Comparison of ENCODE assay signal across 1 fruit fly cellular context in genomic region chr2L:19489997-19490461, dm6.
A peak's percentile ranks its signal among the peaks of the same experiment; 100 is the strongest.
TF ChIP-seq lines count a peak whose summit lies in the region.

CG10194 (minus strand) TSS chr2L:19490104.
CG18094 (plus strand) TSS chr2L:19490262.

TF ChIP-seq in whole organism, embryonic, 481 proteins besides CTCF, POLR2A, EP300 and RAD21 (continued from another document and continues in another):
- no peak for TF ChIP-seq cwo (GFP tag; optimal IDR thresholded peaks at IDR 0.05; lab: Kevin White, UChicago)
- 0 out of 3 replicates have a peak, but pooled peaks have one; percentile 32 for TF ChIP-seq CG11695 (GFP tag; IDR thresholded peaks at IDR 0.05; lab: Robert Waterston, UW)
- peak; percentile 8 for TF ChIP-seq CG7745 (tag; optimal IDR thresholded peaks at IDR 0.05; lab: Kevin White, UChicago)
- peak; percentile 12; the same call in 1 of the 2 replicates for TF ChIP-seq Ada2b (GFP tag; IDR thresholded peaks at IDR 0.05; lab: Robert Waterston, UW)
- 0 out of 2 replicates have a peak, but pooled peaks have one; percentile 26 for TF ChIP-seq tna (GFP tag; IDR thresholded peaks at IDR 0.05; lab: Robert Waterston, UW; ENCODE audit: partially characterized antibody)
- peak; percentile 92 for TF ChIP-seq scrt (GFP tag; optimal IDR thresholded peaks at IDR 0.05; lab: Kevin White, UChicago)
- no peak for TF ChIP-seq lab (GFP tag; optimal IDR thresholded peaks at IDR 0.05; lab: Kevin White, UChicago)
- peak; percentile 53 for TF ChIP-seq CG30403 (GFP tag; optimal IDR thresholded peaks at IDR 0.05; lab: Kevin White, UChicago)
- TF ChIP-seq CG2202 (tag; optimal IDR thresholded peaks at IDR 0.05; lab: Kevin White, UChicago), result peak; percentile 3
- TF ChIP-seq Side (GFP tag; optimal IDR thresholded peaks at IDR 0.05; lab: Kevin White, UChicago), result no peak
- no peak for TF ChIP-seq CG8765 (GFP tag; IDR thresholded peaks at IDR 0.05; lab: Robert Waterston, UW)
- no peak for TF ChIP-seq HLH54F (GFP tag; optimal IDR thresholded peaks at IDR 0.05; lab: Kevin White, UChicago)
- TF ChIP-seq Bteb2 (GFP tag; optimal IDR thresholded peaks at IDR 0.05; lab: Kevin White, UChicago), result peak; percentile 17
- no peak for TF ChIP-seq CG4360 (GFP tag; IDR thresholded peaks at IDR 0.05; lab: Robert Waterston, UW)
- TF ChIP-seq CG1602 (GFP tag; optimal IDR thresholded peaks at IDR 0.05; lab: Kevin White, UChicago), result peak; percentile 39
- TF ChIP-seq HLH4C (GFP tag; IDR thresholded peaks at IDR 0.05; lab: Robert Waterston, UW; ENCODE audit: partially characterized antibody), result peak; percentile 66
- no peak for TF ChIP-seq CG8281 (tag; optimal IDR thresholded peaks at IDR 0.05; lab: Kevin White, UChicago)
- TF ChIP-seq CG32532 (GFP tag; IDR thresholded peaks at IDR 0.05; lab: Robert Waterston, UW), result peak; percentile 74; the same call in 1 of the 2 replicates
- 0 out of 2 replicates have a peak, but pooled peaks have one; percentile 23 for TF ChIP-seq al (GFP tag; IDR thresholded peaks at IDR 0.05; lab: Robert Waterston, UW)
- peak; percentile 14 for TF ChIP-seq CG16815 (GFP tag; optimal IDR thresholded peaks at IDR 0.05; lab: Kevin White, UChicago)
- TF ChIP-seq CG12391 (tag; optimal IDR thresholded peaks at IDR 0.05; lab: Kevin White, UChicago), result peak; percentile 66
- peak; percentile 10 for TF ChIP-seq chn (GFP tag; optimal IDR thresholded peaks at IDR 0.05; lab: Kevin White, UChicago)
- peak; percentile 32 for TF ChIP-seq CG10979 (tag; optimal IDR thresholded peaks at IDR 0.05; lab: Kevin White, UChicago)
- peak; percentile 82 for TF ChIP-seq bbx (GFP tag; IDR thresholded peaks at IDR 0.05; lab: Robert Waterston, UW; ENCODE audit: partially characterized antibody)
- no peak for TF ChIP-seq zf30C (GFP tag; optimal IDR thresholded peaks at IDR 0.05; lab: Kevin White, UChicago)
- TF ChIP-seq CG2120 (GFP tag; optimal IDR thresholded peaks at IDR 0.05; lab: Kevin White, UChicago), result peak; percentile 65
- no peak for TF ChIP-seq CG12769 (tag; optimal IDR thresholded peaks at IDR 0.05; lab: Kevin White, UChicago)
- no peak for TF ChIP-seq C15 (GFP tag; IDR thresholded peaks at IDR 0.05; lab: Robert Waterston, UW)
- TF ChIP-seq Optix (GFP tag; IDR thresholded peaks at IDR 0.05; lab: Robert Waterston, UW), result no peak
- peak; percentile 41 for TF ChIP-seq D19A (tag; optimal IDR thresholded peaks at IDR 0.05; lab: Kevin White, UChicago)
- TF ChIP-seq yki (optimal IDR thresholded peaks at IDR 0.05; lab: Kevin White, UChicago), result no peak
- TF ChIP-seq Asciz (GFP tag; optimal IDR thresholded peaks at IDR 0.05; lab: Kevin White, UChicago), result peak; percentile 32
- TF ChIP-seq CG18599 (GFP tag; optimal IDR thresholded peaks at IDR 0.05; lab: Kevin White, UChicago), result no peak
- TF ChIP-seq CG12659 (GFP tag; optimal IDR thresholded peaks at IDR 0.05; lab: Kevin White, UChicago), result peak; percentile 35
- TF ChIP-seq CG12155 (GFP tag; optimal IDR thresholded peaks at IDR 0.05; lab: Kevin White, UChicago), result peak; percentile 57
- no peak for TF ChIP-seq gce (GFP tag; IDR thresholded peaks at IDR 0.05; lab: Robert Waterston, UW)
- TF ChIP-seq HmgZ (tag; optimal IDR thresholded peaks at IDR 0.05; lab: Kevin White, UChicago), result peak; percentile 43
- TF ChIP-seq NfI (GFP tag; optimal IDR thresholded peaks at IDR 0.05; lab: Kevin White, UChicago), result peak; percentile 33
- peak; percentile 22 for TF ChIP-seq CG13296 (GFP tag; optimal IDR thresholded peaks at IDR 0.05; lab: Kevin White, UChicago)
- peak; percentile 47 for TF ChIP-seq nmo (GFP tag; optimal IDR thresholded peaks at IDR 0.05; lab: Kevin White, UChicago)
- no peak for TF ChIP-seq nau (GFP tag; optimal IDR thresholded peaks at IDR 0.05; lab: Kevin White, UChicago)
- no peak for TF ChIP-seq chm (GFP tag; IDR thresholded peaks at IDR 0.05; lab: Robert Waterston, UW)
- no peak for TF ChIP-seq Mrtf (GFP tag; IDR thresholded peaks at IDR 0.05; lab: Robert Waterston, UW)
- peak; percentile 40 for TF ChIP-seq CG17385 (GFP tag; optimal IDR thresholded peaks at IDR 0.05; lab: Kevin White, UChicago)
- no peak for TF ChIP-seq Atf3 (GFP tag; optimal IDR thresholded peaks at IDR 0.05; lab: Kevin White, UChicago)
- TF ChIP-seq amos (GFP tag; IDR thresholded peaks at IDR 0.05; lab: Robert Waterston, UW; ENCODE audit: partially characterized antibody), result peak; percentile 69; the same call in 1 of the 2 replicates
- no peak for TF ChIP-seq CG8290 (GFP tag; optimal IDR thresholded peaks at IDR 0.05; lab: Kevin White, UChicago)
- TF ChIP-seq CG8290 (tag; optimal IDR thresholded peaks at IDR 0.05; lab: Kevin White, UChicago), result no peak
- TF ChIP-seq run (tag; optimal IDR thresholded peaks at IDR 0.05; lab: Kevin White, UChicago), result no peak
- TF ChIP-seq Atf6 (GFP tag; IDR thresholded peaks at IDR 0.05; lab: Robert Waterston, UW), result 0 out of 2 replicates have a peak, but pooled peaks have one; percentile 33
- peak; percentile 29 for TF ChIP-seq CG10209 (GFP tag; optimal IDR thresholded peaks at IDR 0.05; lab: Kevin White, UChicago)
- no peak for TF ChIP-seq Poxn (GFP tag; IDR thresholded peaks at IDR 0.05; lab: Robert Waterston, UW)
- 0 out of 3 replicates have a peak, but pooled peaks have one; percentile 13 for TF ChIP-seq vnd (GFP tag; IDR thresholded peaks at IDR 0.05; lab: Robert Waterston, UW; ENCODE audit: partially characterized antibody)
- TF ChIP-seq CG12071 (GFP tag; optimal IDR thresholded peaks at IDR 0.05; lab: Kevin White, UChicago), result no peak
- TF ChIP-seq HLH3B (GFP tag; IDR thresholded peaks at IDR 0.05; lab: Robert Waterston, UW), result no peak
- peak; percentile 1 for TF ChIP-seq Ets97D (GFP tag; optimal IDR thresholded peaks at IDR 0.05; lab: Kevin White, UChicago)
- no peak for TF ChIP-seq HLHmδ (GFP tag; optimal IDR thresholded peaks at IDR 0.05; lab: Kevin White, UChicago)
- no peak for TF ChIP-seq gem (tag; optimal IDR thresholded peaks at IDR 0.05; lab: Kevin White, UChicago)
- peak; percentile 35 for TF ChIP-seq MESR4 (GFP tag; optimal IDR thresholded peaks at IDR 0.05; lab: Kevin White, UChicago)
- TF ChIP-seq CG4328 (GFP tag; optimal IDR thresholded peaks at IDR 0.05; lab: Kevin White, UChicago), result no peak
- peak; percentile 47; the same call in 1 of the 2 replicates for TF ChIP-seq Scr (GFP tag; IDR thresholded peaks at IDR 0.05; lab: Robert Waterston, UW; ENCODE audit: partially characterized antibody)
- peak; percentile 16 for TF ChIP-seq CG10654 (GFP tag; optimal IDR thresholded peaks at IDR 0.05; lab: Kevin White, UChicago)
- TF ChIP-seq CG14667 (GFP tag; IDR thresholded peaks at IDR 0.05; lab: Robert Waterston, UW), result no peak
- TF ChIP-seq CG33557 (GFP tag; optimal IDR thresholded peaks at IDR 0.05; lab: Kevin White, UChicago), result no peak
- peak; percentile 3 for TF ChIP-seq CG15601 (tag; optimal IDR thresholded peaks at IDR 0.05; lab: Kevin White, UChicago)
- TF ChIP-seq gcm (GFP tag; optimal IDR thresholded peaks at IDR 0.05; lab: Kevin White, UChicago), result no peak
- TF ChIP-seq Eip74EF (GFP tag; optimal IDR thresholded peaks at IDR 0.05; lab: Kevin White, UChicago), result peak in 1 of 2 experiments; percentile 16
- no peak for TF ChIP-seq CG15269 (tag; optimal IDR thresholded peaks at IDR 0.05; lab: Kevin White, UChicago)
- peak; percentile 34 for TF ChIP-seq inv (GFP tag; IDR thresholded peaks at IDR 0.05; lab: Robert Waterston, UW; ENCODE audit: partially characterized antibody)
- TF ChIP-seq knrl (GFP tag; IDR thresholded peaks at IDR 0.05; lab: Robert Waterston, UW; ENCODE audit: partially characterized antibody), result peak; percentile 50; the same call in 2 of the 3 replicates
- TF ChIP-seq zen2 (GFP tag; IDR thresholded peaks at IDR 0.05; lab: Robert Waterston, UW; ENCODE audit: partially characterized antibody), result peak; percentile 72
- peak; percentile 75 for TF ChIP-seq CG13287 (GFP tag; IDR thresholded peaks at IDR 0.05; lab: Robert Waterston, UW; ENCODE audit: partially characterized antibody)
- peak; percentile 99 for TF ChIP-seq D19B (GFP tag; optimal IDR thresholded peaks at IDR 0.05; lab: Kevin White, UChicago)
- no peak for TF ChIP-seq CG11093 (GFP tag; IDR thresholded peaks at IDR 0.05; lab: Robert Waterston, UW)
- TF ChIP-seq Sox100B (GFP tag; optimal IDR thresholded peaks at IDR 0.05; lab: Kevin White, UChicago), result no peak
- TF ChIP-seq CG9609 (GFP tag; optimal IDR thresholded peaks at IDR 0.05; lab: Kevin White, UChicago), result no peak
- 0 out of 2 replicates have a peak, but pooled peaks have one; percentile 12 for TF ChIP-seq Rfx (GFP tag; IDR thresholded peaks at IDR 0.05; lab: Robert Waterston, UW)
- TF ChIP-seq repo (GFP tag; optimal IDR thresholded peaks at IDR 0.05; lab: Kevin White, UChicago), result no peak
- TF ChIP-seq Adf1 (GFP tag; IDR thresholded peaks at IDR 0.05; lab: Robert Waterston, UW), result 0 out of 2 replicates have a peak, but pooled peaks have one; percentile 18
- no peak for TF ChIP-seq CG3847 (GFP tag; IDR thresholded peaks at IDR 0.05; lab: Robert Waterston, UW)
- peak; percentile 64; the same call in 2 of the 3 replicates for TF ChIP-seq CG6791 (GFP tag; IDR thresholded peaks at IDR 0.05; lab: Robert Waterston, UW; ENCODE audit: partially characterized antibody)
- TF ChIP-seq Bdp1 (GFP tag; optimal IDR thresholded peaks at IDR 0.05; lab: Kevin White, UChicago), result no peak
- peak; percentile 21 for TF ChIP-seq CG14710 (tag; optimal IDR thresholded peaks at IDR 0.05; lab: Kevin White, UChicago)
- TF ChIP-seq grau (tag; optimal IDR thresholded peaks at IDR 0.05; lab: Kevin White, UChicago), result no peak
- no peak for TF ChIP-seq dati (GFP tag; IDR thresholded peaks at IDR 0.05; lab: Robert Waterston, UW)
- TF ChIP-seq Sox102F (GFP tag; optimal IDR thresholded peaks at IDR 0.05; lab: Kevin White, UChicago), result no peak
- TF ChIP-seq CG17359 (tag; optimal IDR thresholded peaks at IDR 0.05; lab: Kevin White, UChicago), result peak; percentile 9
- no peak for TF ChIP-seq CG2678 (tag; optimal IDR thresholded peaks at IDR 0.05; lab: Kevin White, UChicago)
- peak; percentile 66; the same call in 1 of the 2 replicates for TF ChIP-seq Bgb (GFP tag; IDR thresholded peaks at IDR 0.05; lab: Robert Waterston, UW; ENCODE audit: partially characterized antibody)
- no peak for TF ChIP-seq CG10147 (GFP tag; optimal IDR thresholded peaks at IDR 0.05; lab: Kevin White, UChicago)
- TF ChIP-seq NK7.1 (GFP tag; optimal IDR thresholded peaks at IDR 0.05; lab: Kevin White, UChicago), result no peak
- no peak for TF ChIP-seq CG6683 (GFP tag; optimal IDR thresholded peaks at IDR 0.05; lab: Kevin White, UChicago)
- TF ChIP-seq Dbx (GFP tag; IDR thresholded peaks at IDR 0.05; lab: Robert Waterston, UW), result 0 out of 3 replicates have a peak, but pooled peaks have one; percentile 35
- peak; percentile 10 for TF ChIP-seq Dip3 (GFP tag; optimal IDR thresholded peaks at IDR 0.05; lab: Kevin White, UChicago)
- no peak for TF ChIP-seq Doc2 (GFP tag; IDR thresholded peaks at IDR 0.05; lab: Robert Waterston, UW)
- no peak for TF ChIP-seq CG11723 (GFP tag; optimal IDR thresholded peaks at IDR 0.05; lab: Kevin White, UChicago)
- peak; percentile 20 for TF ChIP-seq CG15514 (GFP tag; optimal IDR thresholded peaks at IDR 0.05; lab: Kevin White, UChicago)
- peak; percentile 34; the same call in 1 of the 2 replicates for TF ChIP-seq stc (GFP tag; IDR thresholded peaks at IDR 0.05; lab: Robert Waterston, UW)
- TF ChIP-seq sob (GFP tag; IDR thresholded peaks at IDR 0.05; lab: Robert Waterston, UW), result no peak
- peak; percentile 44; the same call in 2 of the 3 replicates for TF ChIP-seq CG16813 (GFP tag; IDR thresholded peaks at IDR 0.05; lab: Robert Waterston, UW; ENCODE audit: partially characterized antibody)
- TF ChIP-seq ash1 (GFP tag; optimal IDR thresholded peaks at IDR 0.05; lab: Kevin White, UChicago), result no peak
- TF ChIP-seq chinmo (GFP tag; IDR thresholded peaks at IDR 0.05; lab: Robert Waterston, UW; ENCODE audit: partially characterized antibody), result 0 out of 4 replicates have a peak, but pooled peaks have one; percentile 43
- TF ChIP-seq otp (GFP tag; IDR thresholded peaks at IDR 0.05; lab: Robert Waterston, UW), result no peak
- TF ChIP-seq CG14441 (GFP tag; IDR thresholded peaks at IDR 0.05; lab: Robert Waterston, UW), result peak; percentile 30; the same call in 1 of the 2 replicates
- no peak for TF ChIP-seq ham (GFP tag; IDR thresholded peaks at IDR 0.05; lab: Robert Waterston, UW)
- TF ChIP-seq CG3065 (GFP tag; optimal IDR thresholded peaks at IDR 0.05; lab: Kevin White, UChicago), result no peak
- no peak for TF ChIP-seq br (optimal IDR thresholded peaks at IDR 0.05; lab: Kevin White, UChicago)
- no peak for TF ChIP-seq sim (GFP tag; IDR thresholded peaks at IDR 0.05; lab: Robert Waterston, UW)
- TF ChIP-seq CG34376 (GFP tag; optimal IDR thresholded peaks at IDR 0.05; lab: Kevin White, UChicago), result peak; percentile 34
- TF ChIP-seq Ptx1 (GFP tag; IDR thresholded peaks at IDR 0.05; lab: Robert Waterston, UW), result peak; percentile 41; the same call in 1 of the 2 replicates
- TF ChIP-seq klu (GFP tag; IDR thresholded peaks at IDR 0.05; lab: Robert Waterston, UW), result no peak
- TF ChIP-seq CG8388 (GFP tag; optimal IDR thresholded peaks at IDR 0.05; lab: Kevin White, UChicago), result peak; percentile 34
- TF ChIP-seq CG11504 (tag; optimal IDR thresholded peaks at IDR 0.05; lab: Kevin White, UChicago), result no peak
- peak; percentile 16 for TF ChIP-seq CG4424 (GFP tag; optimal IDR thresholded peaks at IDR 0.05; lab: Kevin White, UChicago)
- peak; percentile 40 for TF ChIP-seq CG3281 (GFP tag; optimal IDR thresholded peaks at IDR 0.05; lab: Kevin White, UChicago)
- TF ChIP-seq gsb (GFP tag; IDR thresholded peaks at IDR 0.05; lab: Robert Waterston, UW), result no peak
- peak; percentile 13 for TF ChIP-seq oc (tag; optimal IDR thresholded peaks at IDR 0.05; lab: Kevin White, UChicago)
- peak; percentile 18 for TF ChIP-seq CG8924 (tag; optimal IDR thresholded peaks at IDR 0.05; lab: Kevin White, UChicago)
- TF ChIP-seq CG18619 (GFP tag; optimal IDR thresholded peaks at IDR 0.05; lab: Kevin White, UChicago), result no peak
- peak; percentile 56 for TF ChIP-seq az2 (GFP tag; optimal IDR thresholded peaks at IDR 0.05; lab: Kevin White, UChicago)
- TF ChIP-seq ranshi (GFP tag; IDR thresholded peaks at IDR 0.05; lab: Robert Waterston, UW), result 0 out of 2 replicates have a peak, but pooled peaks have one; percentile 19
- peak; percentile 15 for TF ChIP-seq CG17829 (tag; optimal IDR thresholded peaks at IDR 0.05; lab: Kevin White, UChicago)
- no peak for TF ChIP-seq CG13123 (GFP tag; optimal IDR thresholded peaks at IDR 0.05; lab: Kevin White, UChicago)
- TF ChIP-seq MBD-R2 (GFP tag; IDR thresholded peaks at IDR 0.05; lab: Robert Waterston, UW), result peak; percentile 91
- TF ChIP-seq sqz (GFP tag; optimal IDR thresholded peaks at IDR 0.05; lab: Kevin White, UChicago), result no peak
- no peak for TF ChIP-seq CG17912 (GFP tag; optimal IDR thresholded peaks at IDR 0.05; lab: Kevin White, UChicago)
- TF ChIP-seq CG31365 (tag; optimal IDR thresholded peaks at IDR 0.05; lab: Kevin White, UChicago), result no peak
